Worm (Caenorhabditis elegans) whole organism, mixed stage, embryonic: ENCODE data around the gene F36H1.12.

Experiments
- M03D4.4 ChIP-seq: sonication (generic microtip); optimal IDR thresholded peaks from 2 replicates; lab custom pipeline; 2017; ENCODE audit warnings: mild to moderate bottlenecking, missing genetic modification characterization, missing compliant biosample characterization
- bed-3 ChIP-seq: fragments of 200-800 bp; sonication (Bioruptor generic); optimal IDR thresholded peaks from 3 replicates; lab custom pipeline; 2018; ENCODE audit warnings: mild to moderate bottlenecking, missing genetic modification characterization, moderate library complexity, missing compliant biosample characterization
- blmp-1 ChIP-seq: fragments of 150-350 bp; optimal IDR thresholded peaks from 2 replicates; lab custom pipeline; 2014; ENCODE audit warnings: missing biosample characterization, missing genetic modification characterization
- ceh-39 ChIP-seq: fragments of 150-350 bp; optimal IDR thresholded peaks from 2 replicates; lab custom pipeline; 2014; ENCODE audit warnings: missing biosample characterization, missing genetic modification characterization
- ceh-43 ChIP-seq: fragments of 200-800 bp; sonication (Bioruptor generic); optimal IDR thresholded peaks from 2 replicates; lab custom pipeline; 2018; ENCODE audit warnings: mild to moderate bottlenecking, missing genetic modification characterization, moderate library complexity, missing compliant biosample characterization
- ceh-83 ChIP-seq: fragments of 200-800 bp; sonication (Bioruptor generic); optimal IDR thresholded peaks from 2 replicates; lab custom pipeline; 2018; ENCODE audit warnings: mild to moderate bottlenecking, missing genetic modification characterization, missing compliant biosample characterization
- ces-1 ChIP-seq: fragments of 150-350 bp; optimal IDR thresholded peaks from 2 replicates; lab custom pipeline; 2014; ENCODE audit warnings: missing biosample characterization, missing genetic modification reagents, missing genetic modification characterization
- cnd-1 ChIP-seq: fragments of 200-800 bp; sonication (Bioruptor generic); optimal IDR thresholded peaks from 2 replicates; lab custom pipeline; 2018; ENCODE audit warnings: mild to moderate bottlenecking, missing genetic modification characterization, missing compliant biosample characterization
- drap-1 ChIP-seq: fragments of 200-800 bp; sonication (Bioruptor generic); optimal IDR thresholded peaks from 3 replicates; lab custom pipeline; 2018; ENCODE audit warnings: mild to moderate bottlenecking, missing genetic modification characterization, missing compliant biosample characterization
- elt-1 ChIP-seq: sonication (generic microtip); optimal IDR thresholded peaks from 2 replicates; lab custom pipeline; 2017; ENCODE audit warnings: missing genetic modification characterization, mild to moderate bottlenecking, missing compliant biosample characterization, antibody characterized with exemption, moderate library complexity, borderline replicate concordance; ENCODE audit not compliant: insufficient read depth
- elt-3 ChIP-seq: fragments of 150-350 bp; optimal IDR thresholded peaks from 2 replicates; lab custom pipeline; 2014; ENCODE audit warnings: missing biosample characterization, missing genetic modification characterization
- flh-1 ChIP-seq: fragments of 200-800 bp; sonication (Bioruptor generic); optimal IDR thresholded peaks from 2 replicates; lab custom pipeline; 2018; ENCODE audit warnings: mild to moderate bottlenecking, missing genetic modification characterization, moderate library complexity, missing compliant biosample characterization
- ham-2 ChIP-seq: fragments of 200-800 bp; sonication (Bioruptor generic); optimal IDR thresholded peaks from 2 replicates; lab custom pipeline; 2018; ENCODE audit warnings: mild to moderate bottlenecking, missing genetic modification characterization, missing compliant biosample characterization
- hlh-1 ChIP-seq: fragments of 150-350 bp; optimal IDR thresholded peaks from 2 replicates; lab custom pipeline; 2014; ENCODE audit warnings: missing biosample characterization, missing genetic modification reagents, missing genetic modification characterization
- lsy-2 ChIP-seq: fragments of 150-350 bp; optimal IDR thresholded peaks from 2 replicates; lab custom pipeline; 2014; ENCODE audit warnings: missing biosample characterization, missing genetic modification characterization
- mab-5 ChIP-seq: fragments of 150-350 bp; optimal IDR thresholded peaks from 2 replicates; lab custom pipeline; 2014; ENCODE audit warnings: missing biosample characterization, missing genetic modification characterization
- mep-1 ChIP-seq: fragments of 150-350 bp; optimal IDR thresholded peaks from 2 replicates; lab custom pipeline; 2017; ENCODE audit warnings: missing biosample characterization, missing genetic modification reagents, missing genetic modification characterization, inconsistent platforms
- mls-2 ChIP-seq: sonication (generic microtip); optimal IDR thresholded peaks from 2 replicates; lab custom pipeline; 2016; ENCODE audit warnings: mild to moderate bottlenecking, missing genetic modification characterization, moderate library complexity, missing compliant biosample characterization
- nhr-12 ChIP-seq: fragments of 150-350 bp; optimal IDR thresholded peaks from 2 replicates; lab custom pipeline; 2014; ENCODE audit warnings: missing biosample characterization, missing genetic modification characterization
- nhr-2 ChIP-seq: fragments of 150-350 bp; optimal IDR thresholded peaks from 2 replicates; lab custom pipeline; 2014; ENCODE audit warnings: missing biosample characterization, missing genetic modification characterization
- nhr-28 ChIP-seq: fragments of 150-350 bp; optimal IDR thresholded peaks from 2 replicates; lab custom pipeline; 2014; ENCODE audit warnings: missing biosample characterization, missing genetic modification characterization
- nhr-76 ChIP-seq: sonication (generic microtip); optimal IDR thresholded peaks from 2 replicates; lab custom pipeline; 2017; ENCODE audit warnings: missing biosample characterization, missing genetic modification characterization
- pha-4 ChIP-seq: fragments of 150-350 bp; optimal IDR thresholded peaks from 2 replicates; lab custom pipeline; 2018; ENCODE audit warnings: missing biosample characterization, missing genetic modification reagents, missing genetic modification characterization
- sem-2 ChIP-seq: fragments of 200-800 bp; sonication (Bioruptor generic); optimal IDR thresholded peaks from 2 replicates; lab custom pipeline; 2018; ENCODE audit warnings: mild to moderate bottlenecking, missing genetic modification characterization, missing compliant biosample characterization
- snpc-4 ChIP-seq: fragments of 150-350 bp; optimal IDR thresholded peaks from 2 replicates; lab custom pipeline; 2014; ENCODE audit warnings: missing biosample characterization, missing genetic modification characterization
- tbx-8 ChIP-seq: fragments of 200-800 bp; sonication (Bioruptor generic); optimal IDR thresholded peaks from 2 replicates; lab custom pipeline; 2018; ENCODE audit warnings: mild to moderate bottlenecking, missing genetic modification characterization, moderate library complexity, missing compliant biosample characterization
- unc-120 ChIP-seq: sonication (generic microtip); optimal IDR thresholded peaks from 2 replicates; lab custom pipeline; 2017; ENCODE audit warnings: missing genetic modification characterization, missing compliant biosample characterization; ENCODE audit not compliant: poor library complexity, severe bottlenecking
- unc-39 ChIP-seq: fragments of 150-350 bp; optimal IDR thresholded peaks from 2 replicates; lab custom pipeline; 2014; ENCODE audit warnings: missing biosample characterization, missing genetic modification characterization
- unc-62 ChIP-seq: fragments of 150-350 bp; optimal IDR thresholded peaks from 2 replicates; lab custom pipeline; 2014; ENCODE audit warnings: missing biosample characterization, missing genetic modification reagents, missing genetic modification characterization
- zip-8 ChIP-seq: fragments of 150-350 bp; optimal IDR thresholded peaks from 2 replicates; lab custom pipeline; 2014; ENCODE audit warnings: missing biosample characterization, missing genetic modification characterization
- ztf-11 ChIP-seq: fragments of 150-350 bp; optimal IDR thresholded peaks from 2 replicates; lab custom pipeline; 2014; ENCODE audit warnings: missing biosample characterization, missing genetic modification characterization

F36H1.12 gene

DNA sequence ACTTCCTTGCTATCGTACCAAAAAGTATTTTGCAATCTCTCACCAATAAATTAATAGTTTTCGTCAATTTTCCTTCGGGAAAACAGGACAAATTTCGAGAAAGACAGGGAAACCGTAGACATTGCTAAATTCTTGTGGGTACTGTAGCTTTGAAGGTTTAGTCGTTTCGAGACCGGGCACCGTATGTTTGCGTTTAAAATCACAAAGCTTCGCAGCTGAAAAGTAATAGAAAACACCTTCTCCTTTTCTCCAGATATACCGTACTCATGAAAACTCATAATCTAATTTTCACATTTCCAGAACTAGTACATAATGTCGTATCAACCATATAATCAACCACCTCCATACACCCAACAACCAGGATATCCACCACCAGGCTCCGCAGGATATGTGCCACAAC lies 44.5 kb downstream of the F36H1.12 start, which contains the start of gene F13H10.6:
TSS of gene F13H10.6 (plus strand) at position 301 of the 400 bp plus-strand sequence.
- TF ChIP-seq ces-1 (GFP tag; lab: Kevin White, UChicago) (no peak), drap-1 (GFP tag; lab: Kevin White, UChicago) (no peak), bed-3 (GFP tag; lab: Kevin White, UChicago) (no peak), mls-2 (tag; lab: Kevin White, UChicago) (no peak), elt-3 (no peak), nhr-76 (tag; lab: Kevin White, UChicago) (no peak)

DNA sequence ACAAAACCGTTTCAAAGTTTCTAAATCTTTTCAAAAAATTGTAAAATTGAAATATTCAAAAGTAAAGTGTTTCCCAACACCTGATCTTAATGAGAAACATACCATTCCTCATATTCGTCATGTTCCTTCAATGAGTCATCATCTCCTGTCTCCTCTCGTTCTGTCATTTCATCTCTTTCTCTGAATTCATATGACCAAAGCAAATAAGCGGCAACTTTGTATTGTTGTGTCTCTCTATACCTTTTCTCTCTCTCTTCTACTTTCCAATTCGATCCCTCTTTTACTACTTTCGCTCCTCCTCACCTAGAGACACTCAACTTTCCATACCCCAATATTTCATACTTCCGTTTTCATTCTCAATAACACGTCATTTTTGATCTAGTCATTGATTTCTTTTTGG lies 45.2 kb downstream of the F36H1.12 start:
- TF ChIP-seq elt-3 (no peak), M03D4.4 (no peak), sem-2 (GFP tag; lab: Kevin White, UChicago) (no peak), ham-2 (GFP tag; lab: Kevin White, UChicago) (no peak), nhr-28 (tag; lab: Kevin White, UChicago) (no peak), mab-5 (no peak), unc-120 (no peak), mls-2 (tag; lab: Kevin White, UChicago) (no peak), pha-4 (tag; lab: Kevin White, UChicago) (peak; percentile 31), snpc-4 (tag; lab: Kevin White, UChicago) (no peak), ceh-43 (GFP tag; lab: Kevin White, UChicago) (no peak), blmp-1 (tag; lab: Kevin White, UChicago) (peak; percentile 54), cnd-1 (tag; lab: Kevin White, UChicago) (no peak), ces-1 (GFP tag; lab: Kevin White, UChicago) (no peak), nhr-12 (tag; lab: Kevin White, UChicago) (no peak)

DNA sequence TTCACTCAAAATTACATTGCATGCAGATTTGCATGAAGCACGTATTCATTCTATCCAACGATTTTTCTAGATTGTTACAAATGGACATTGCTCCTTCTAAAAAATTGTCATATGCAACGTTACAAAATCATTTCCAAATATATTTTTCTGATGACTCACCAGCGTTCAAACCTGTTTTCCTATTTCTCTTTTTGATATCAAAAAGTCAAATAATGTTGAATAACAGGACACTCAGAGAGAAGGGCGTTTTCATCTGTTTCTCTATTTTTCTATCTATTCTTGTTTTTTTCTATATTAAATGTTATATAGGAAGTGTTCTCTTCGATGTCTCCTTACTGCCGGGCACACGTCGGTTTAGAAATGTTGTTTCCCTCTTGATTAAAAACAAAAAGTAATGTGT lies 46.6 kb downstream of the F36H1.12 start:
- TF ChIP-seq cnd-1 (tag; lab: Kevin White, UChicago) = no peak
- TF ChIP-seq nhr-2 (tag; lab: Kevin White, UChicago) = no peak
- no peak for TF ChIP-seq nhr-28 (tag; lab: Kevin White, UChicago)
- no peak for TF ChIP-seq mab-5
- no peak for TF ChIP-seq hlh-1 (tag; lab: Kevin White, UChicago)
- TF ChIP-seq ceh-39 = no peak
- TF ChIP-seq elt-1 (tag; lab: Kevin White, UChicago) = no peak
- TF ChIP-seq tbx-8 (GFP tag; lab: Kevin White, UChicago) = no peak
- no peak for TF ChIP-seq ces-1 (GFP tag; lab: Kevin White, UChicago)
- no peak for TF ChIP-seq drap-1 (GFP tag; lab: Kevin White, UChicago)
- TF ChIP-seq lsy-2 (tag; lab: Kevin White, UChicago) = no peak
- TF ChIP-seq unc-39 = no peak
- TF ChIP-seq blmp-1 (tag; lab: Kevin White, UChicago) = no peak
- no peak for TF ChIP-seq mep-1 (tag; lab: Kevin White, UChicago)
- TF ChIP-seq elt-3 = no peak
- TF ChIP-seq mls-2 (tag; lab: Kevin White, UChicago) = no peak
- no peak for TF ChIP-seq ceh-83 (GFP tag; lab: Kevin White, UChicago)
- TF ChIP-seq nhr-76 (tag; lab: Kevin White, UChicago) = no peak
- no peak for TF ChIP-seq flh-1 (GFP tag; lab: Kevin White, UChicago)
- no peak for TF ChIP-seq ztf-11 (tag; lab: Kevin White, UChicago)

DNA sequence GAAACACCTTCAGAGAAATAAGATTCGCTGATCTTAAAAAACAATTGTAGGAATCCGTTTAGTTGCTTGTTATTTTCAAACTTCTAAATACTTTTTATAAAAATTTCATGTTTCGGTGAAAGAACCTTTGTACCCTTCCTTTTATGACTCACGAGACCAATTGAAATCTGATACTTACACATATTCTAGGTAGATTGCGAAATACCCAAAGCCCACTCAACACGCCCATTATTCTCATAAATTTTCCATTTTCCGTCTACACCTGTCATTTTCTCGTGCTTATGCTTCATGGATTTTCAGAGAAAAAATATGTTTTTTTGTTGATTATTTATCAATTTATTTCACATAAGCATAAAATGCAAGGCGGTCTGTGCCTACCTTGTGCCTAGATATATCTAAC lies 47.1 kb downstream of the F36H1.12 start:
- TF ChIP-seq ces-1 (GFP tag; lab: Kevin White, UChicago) (no peak), ham-2 (GFP tag; lab: Kevin White, UChicago) (no peak), elt-1 (tag; lab: Kevin White, UChicago) (no peak), unc-62 (GFP tag; lab: Kevin White, UChicago) (no peak), ceh-39 (no peak), nhr-76 (tag; lab: Kevin White, UChicago) (no peak), zip-8 (tag; lab: Kevin White, UChicago) (no peak)
- TF ChIP-seq, all 35 proteins: peak for 0

DNA sequence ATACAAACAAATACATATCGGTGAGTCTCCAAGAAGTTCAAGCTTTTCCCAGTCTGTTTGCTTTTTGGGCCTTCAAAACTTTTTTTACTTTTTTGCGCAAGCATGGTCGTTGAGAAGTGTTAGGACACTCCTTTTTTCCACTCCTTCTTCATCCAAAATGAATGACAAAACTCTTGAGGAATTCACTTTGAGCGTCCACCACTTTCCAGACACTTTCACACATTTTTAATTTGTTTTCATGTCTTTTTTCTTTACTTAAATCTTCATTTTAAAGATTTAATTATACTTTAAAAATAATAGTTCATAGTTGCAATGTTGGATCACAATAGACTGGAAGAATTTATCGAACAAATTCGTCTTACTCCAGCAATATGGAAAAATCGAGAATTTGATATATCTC lies 49.2 kb downstream of the F36H1.12 start, which contains the start of gene F13H10.1:
TSS of gene F13H10.1 (plus strand) at position 301 of the 400 bp plus-strand sequence.
- TF ChIP-seq ceh-39 (no peak), nhr-28 (tag; lab: Kevin White, UChicago) (no peak), zip-8 (tag; lab: Kevin White, UChicago) (no peak), lsy-2 (tag; lab: Kevin White, UChicago) (no peak), sem-2 (GFP tag; lab: Kevin White, UChicago) (no peak), tbx-8 (GFP tag; lab: Kevin White, UChicago) (no peak), drap-1 (GFP tag; lab: Kevin White, UChicago) (no peak), ces-1 (GFP tag; lab: Kevin White, UChicago) (no peak)
